Worm (Caenorhabditis elegans): Measurements from ENCODE around the gene metl-18.

DNA sequence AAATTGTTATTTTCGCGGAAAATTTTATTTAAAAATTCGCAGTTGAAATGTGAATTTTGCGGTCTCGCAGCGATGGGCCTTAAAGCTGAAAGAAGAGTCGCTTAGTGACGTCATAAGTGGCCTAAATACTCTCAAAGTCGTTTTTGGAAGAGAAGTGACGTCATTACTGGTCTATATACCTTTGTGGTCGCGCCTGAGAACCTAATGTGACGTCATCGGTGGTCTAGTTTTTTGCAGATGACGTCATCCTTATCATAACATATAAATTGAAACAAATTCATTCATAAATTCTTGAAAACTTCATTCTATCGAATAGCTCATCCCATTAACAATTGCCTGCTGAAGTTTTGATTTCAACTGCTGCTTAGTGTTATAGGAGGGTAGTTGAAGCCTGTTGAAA lies 48.4 kb upstream of the metl-18 start:
- TF ChIP-seq lin-11 (tag; optimal IDR thresholded peaks at IDR 0.05) (no peak), dmd-4 (tag; optimal IDR thresholded peaks at IDR 0.05; ENCODE audit: borderline replicate concordance) (no peak), dve-1 (tag; optimal IDR thresholded peaks at IDR 0.05) (no peak)
